Fruit fly (Drosophila melanogaster) whole organism, adult: Measurements from ENCODE around the gene Or65b.

Experiments
- CG12768 ChIP-seq: fragments of 200-800 bp; sonication (Bioruptor generic); optimal IDR thresholded peaks from 2 replicates; lab custom pipeline; 2017; ENCODE audit warnings: missing biosample characterization, missing genetic modification characterization, mild to moderate bottlenecking, moderate library complexity, missing genetic modification reagents
- CG14711 ChIP-seq: fragments of 200-800 bp; sonication (Bioruptor generic); optimal IDR thresholded peaks from 2 replicates; lab custom pipeline; 2018; ENCODE audit warnings: missing biosample characterization, mild to moderate bottlenecking, missing genetic modification characterization, moderate library complexity
- CG33017 ChIP-seq: fragments of 200-800 bp; sonication (Bioruptor generic); optimal IDR thresholded peaks from 2 replicates; lab custom pipeline; 2018; ENCODE audit warnings: missing biosample characterization, mild to moderate bottlenecking, missing genetic modification characterization, moderate library complexity
- CG5204 ChIP-seq: fragments of 200-800 bp; sonication (Bioruptor generic); optimal IDR thresholded peaks from 2 replicates; lab custom pipeline; 2016; ENCODE audit warnings: missing biosample characterization, missing genetic modification characterization
- CG7101 ChIP-seq: fragments of 200-800 bp; sonication (Bioruptor generic); optimal IDR thresholded peaks from 2 replicates; lab custom pipeline; 2018; ENCODE audit warnings: missing biosample characterization, mild to moderate bottlenecking, missing genetic modification characterization, moderate library complexity
- Clk ChIP-seq: fragments of 200-800 bp; sonication (Bioruptor generic); optimal IDR thresholded peaks from 2 replicates; lab custom pipeline; 2017; ENCODE audit warnings: missing biosample characterization, missing genetic modification characterization
- bab1 ChIP-seq: fragments of 200-800 bp; sonication (Bioruptor generic); optimal IDR thresholded peaks from 3 replicates; lab custom pipeline; 2019; ENCODE audit warnings: missing biosample characterization, mild to moderate bottlenecking, missing genetic modification characterization, moderate library complexity
- cic ChIP-seq: fragments of 200-800 bp; sonication (Bioruptor generic); optimal IDR thresholded peaks from 2 replicates; lab custom pipeline; 2017; ENCODE audit warnings: missing biosample characterization, mild to moderate bottlenecking, missing genetic modification characterization, moderate library complexity
- cnc ChIP-seq, 2 experiments: fragments of >200 bp; optimal IDR thresholded peaks; 2 replicates each; lab custom pipeline; 2017
- kay ChIP-seq: fragments of 200-800 bp; sonication (Bioruptor generic); peaks from one replicate; lab custom pipeline; 2016; ENCODE audit warnings: missing biosample characterization, missing genetic modification characterization, borderline replicate concordance
- ovo ChIP-seq: fragments of 200-800 bp; sonication (Bioruptor generic); optimal IDR thresholded peaks from 2 replicates; lab custom pipeline; 2016; ENCODE audit warnings: missing biosample characterization, missing genetic modification characterization
- pad ChIP-seq: fragments of 200-800 bp; sonication (Bioruptor generic); optimal IDR thresholded peaks from 3 replicates; lab custom pipeline; 2017; ENCODE audit warnings: missing biosample characterization, missing genetic modification characterization, mild to moderate bottlenecking, moderate library complexity, missing genetic modification reagents
- tj ChIP-seq: fragments of 200-800 bp; sonication (Bioruptor generic); optimal IDR thresholded peaks from 3 replicates; lab custom pipeline; 2017; ENCODE audit warnings: missing biosample characterization, mild to moderate bottlenecking, missing genetic modification characterization, moderate library complexity
- toe ChIP-seq: fragments of 200-800 bp; sonication (Bioruptor generic); optimal IDR thresholded peaks from 2 replicates; lab custom pipeline; 2016; ENCODE audit warnings: missing biosample characterization, missing genetic modification characterization

dm6 chr3L:6322680-6323079 is 2.7 kb upstream of the Or65b start:
- TF ChIP-seq toe (GFP tag; lab: Kevin White, UChicago) (no peak), CG12768 (GFP tag; lab: Kevin White, UChicago) (no peak), cnc (optimal IDR thresholded peaks at IDR 0.05; lab: Kevin White, UChicago) (no peak), ovo (GFP tag; lab: Kevin White, UChicago) (no peak), CG33017 (tag; lab: Kevin White, UChicago) (no peak), kay (GFP tag; lab: Kevin White, UChicago) (no peak), bab1 (GFP tag; lab: Kevin White, UChicago) (no peak), CG7101 (no peak), cic (GFP tag; lab: Kevin White, UChicago) (no peak), CG14711 (tag; lab: Kevin White, UChicago) (no peak), pad (GFP tag; lab: Kevin White, UChicago) (no peak), Clk (GFP tag; lab: Kevin White, UChicago) (no peak), tj (GFP tag; lab: Kevin White, UChicago) (no peak), CG5204 (GFP tag; lab: Kevin White, UChicago) (no peak)
